Worm (Caenorhabditis elegans) whole organism, young adult: Measurements from ENCODE around the gene hum-5.
A peak's percentile ranks its signal among the peaks of the same experiment; 100 is the strongest.

Experiments
- F23B12.7 ChIP-seq: sonication (generic microtip); optimal IDR thresholded peaks from 2 replicates; lab custom pipeline; 2017; ENCODE audit warnings: missing genetic modification characterization, mild to moderate bottlenecking, missing compliant biosample characterization, antibody characterized with exemption, moderate library complexity; ENCODE audit not compliant: insufficient read depth
- F52B5.7 ChIP-seq: sonication (generic microtip); optimal IDR thresholded peaks from 2 replicates; lab custom pipeline; 2016; ENCODE audit warnings: mild to moderate bottlenecking, missing genetic modification characterization, missing compliant biosample characterization
- Y79H2A.3 ChIP-seq: fragments of 200-800 bp; sonication (Bioruptor generic); conservative IDR thresholded peaks from 2 replicates; pipeline ENCODE4 v1.3.6; 2022; ENCODE audit warnings: missing genetic modification reagents, missing genetic modification characterization, missing compliant biosample characterization
- aptf-3 ChIP-seq: fragments of 200-800 bp; sonication (Bioruptor generic); IDR thresholded peaks from 2 replicates; pipeline ENCODE4 v1.3.6; 2022; ENCODE audit warnings: missing genetic modification characterization, missing compliant biosample characterization
- attf-3 ChIP-seq: fragments of 200-800 bp; sonication (Bioruptor generic); conservative IDR thresholded peaks from 2 replicates; pipeline ENCODE4 v1.3.6; 2022; ENCODE audit warnings: missing genetic modification reagents, missing genetic modification characterization, missing compliant biosample characterization
- ccch-3 ChIP-seq: fragments of 200-800 bp; sonication (Bioruptor generic); optimal IDR thresholded peaks from 2 replicates; lab custom pipeline; 2018; ENCODE audit warnings: mild to moderate bottlenecking, missing genetic modification characterization, missing compliant biosample characterization
- cebp-1 ChIP-seq, 2 experiments: fragments of 200-800 bp in 1 of 2; sonication (Bioruptor generic) in 1 of 2; sonication (generic microtip) in 1 of 2; IDR thresholded peaks in 1 of 2; optimal IDR thresholded peaks in 1 of 2; 2 replicates each; pipeline versions ENCODE4 v1.3.6 to Lab custom; 2017 to 2022; ENCODE audit warnings: missing compliant biosample characterization in 2 of 2, missing genetic modification characterization in 2 of 2, mild to moderate bottlenecking in 1 of 2, missing genetic modification reagents in 1 of 2, moderate library complexity in 1 of 2
- ceh-100 ChIP-seq: fragments of 200-800 bp; sonication (Bioruptor generic); IDR thresholded peaks from 2 replicates; pipeline ENCODE4 v1.3.6; 2022; ENCODE audit warnings: missing genetic modification reagents, missing genetic modification characterization, missing compliant biosample characterization
- ceh-27 ChIP-seq: fragments of 200-800 bp; sonication (Bioruptor generic); optimal IDR thresholded peaks from 2 replicates; lab custom pipeline; 2018; ENCODE audit warnings: mild to moderate bottlenecking, missing genetic modification characterization, moderate library complexity, missing compliant biosample characterization
- ceh-79 ChIP-seq: sonication (generic microtip); optimal IDR thresholded peaks from 2 replicates; lab custom pipeline; 2017; ENCODE audit warnings: mild to moderate bottlenecking, missing genetic modification characterization, missing compliant biosample characterization
- ceh-91 ChIP-seq: fragments of 200-800 bp; sonication (Bioruptor generic); IDR thresholded peaks from 2 replicates; pipeline ENCODE4 v1.3.6; 2022; ENCODE audit warnings: missing genetic modification reagents, missing genetic modification characterization, missing compliant biosample characterization
- dpl-1 ChIP-seq: fragments of 150-350 bp; optimal IDR thresholded peaks from 2 replicates; lab custom pipeline; 2014; ENCODE audit warnings: missing biosample characterization, missing genetic modification reagents, missing genetic modification characterization
- efl-1 ChIP-seq: fragments of 150-350 bp; optimal IDR thresholded peaks from 2 replicates; lab custom pipeline; 2014; ENCODE audit warnings: missing biosample characterization, missing genetic modification reagents, missing genetic modification characterization
- egl-18 ChIP-seq: fragments of 200-800 bp; sonication (Bioruptor generic); IDR thresholded peaks from 2 replicates; pipeline ENCODE4 v1.3.6; 2022; ENCODE audit warnings: missing genetic modification reagents, missing genetic modification characterization, missing compliant biosample characterization
- hlh-12 ChIP-seq: sonication (generic microtip); optimal IDR thresholded peaks from 2 replicates; lab custom pipeline; 2016; ENCODE audit warnings: missing genetic modification characterization, missing compliant biosample characterization
- hsf-1 ChIP-seq: fragments of 200-800 bp; sonication (Bioruptor generic); IDR thresholded peaks from 2 replicates; pipeline ENCODE4 v1.3.6; 2022; ENCODE audit warnings: missing genetic modification reagents, missing genetic modification characterization, missing compliant biosample characterization
- let-607 ChIP-seq, 2 experiments: fragments of 200-800 bp in 1 of 2; sonication (Bioruptor generic) in 1 of 2; sonication (generic microtip) in 1 of 2; optimal IDR thresholded peaks; 2 replicates each; lab custom pipeline; 2016 to 2018; ENCODE audit warnings: mild to moderate bottlenecking in 2 of 2, missing compliant biosample characterization in 2 of 2, missing genetic modification characterization in 2 of 2, moderate library complexity in 2 of 2, missing genotype in 1 of 2
- lin-35 ChIP-seq, 3 experiments: fragments of 150-350 bp in 2 of 3; sonication (generic microtip) in 1 of 3; optimal IDR thresholded peaks; 2 replicates each; lab custom pipeline; 2014 to 2018; ENCODE audit warnings: missing biosample characterization in 3 of 3, missing genetic modification characterization in 3 of 3, missing genetic modification reagents in 3 of 3
- lin-54 ChIP-seq: fragments of 200-800 bp; sonication (Bioruptor generic); optimal IDR thresholded peaks from 2 replicates; lab custom pipeline; 2018; ENCODE audit warnings: mild to moderate bottlenecking, missing genetic modification characterization, missing compliant biosample characterization
- lsy-27 ChIP-seq: sonication (generic microtip); optimal IDR thresholded peaks from 2 replicates; lab custom pipeline; 2017; ENCODE audit warnings: missing genetic modification characterization, mild to moderate bottlenecking, missing compliant biosample characterization, antibody characterized with exemption, missing genotype, borderline replicate concordance; ENCODE audit not compliant: insufficient read depth
- madf-8 ChIP-seq: fragments of 200-800 bp; sonication (Bioruptor generic); conservative IDR thresholded peaks from 2 replicates; pipeline ENCODE4 v1.3.6; 2022; ENCODE audit warnings: missing genetic modification reagents, missing genetic modification characterization, missing compliant biosample characterization
- mcd-1 ChIP-seq: fragments of 200-800 bp; sonication (Bioruptor generic); IDR thresholded peaks from 2 replicates; pipeline ENCODE4 v1.3.6; 2022; ENCODE audit warnings: missing genetic modification reagents, missing genetic modification characterization, missing compliant biosample characterization
- mes-4 ChIP-seq: sonication (generic microtip); optimal IDR thresholded peaks from 2 replicates; lab custom pipeline; 2016; ENCODE audit warnings: missing genotype, missing genetic modification characterization, missing compliant biosample characterization
- nfyb-1 ChIP-seq: fragments of 200-800 bp; sonication (Bioruptor generic); IDR thresholded peaks from 2 replicates; pipeline ENCODE4 v1.3.6; 2022; ENCODE audit warnings: missing genetic modification reagents, missing genetic modification characterization, missing compliant biosample characterization
- nhr-80 ChIP-seq: sonication (generic microtip); optimal IDR thresholded peaks from 2 replicates; lab custom pipeline; 2016; ENCODE audit warnings: missing genetic modification characterization, missing compliant biosample characterization
- nhr-90 ChIP-seq: sonication (generic microtip); optimal IDR thresholded peaks from 2 replicates; lab custom pipeline; 2016; ENCODE audit warnings: missing genotype, mild to moderate bottlenecking, missing genetic modification characterization, missing compliant biosample characterization
- pbrm-1 ChIP-seq: fragments of 200-800 bp; sonication (Bioruptor generic); IDR thresholded peaks from 2 replicates; pipeline ENCODE4 v1.3.6; 2022; ENCODE audit warnings: missing genetic modification reagents, missing genetic modification characterization, missing compliant biosample characterization
- pha-4 ChIP-seq: fragments of 150-350 bp; sonication (generic microtip); optimal IDR thresholded peaks from 2 replicates; lab custom pipeline; 2014; ENCODE audit warnings: missing biosample characterization, missing genetic modification reagents, missing genetic modification characterization
- snpc-4 ChIP-seq, 5 experiments: fragments of 150-350 bp in 1 of 5; sonication (generic microtip) in 4 of 5; optimal IDR thresholded peaks; 2 replicates each; lab custom pipeline; 2014 to 2018; ENCODE audit warnings: missing genetic modification characterization in 5 of 5, missing biosample characterization in 3 of 5, antibody characterized with exemption in 2 of 5, mild to moderate bottlenecking in 2 of 5, missing compliant biosample characterization in 2 of 5, missing genotype in 2 of 5, moderate library complexity in 2 of 5, missing genetic modification reagents in 1 of 5
- zfh-2 ChIP-seq: fragments of 200-800 bp; sonication (Bioruptor generic); conservative IDR thresholded peaks from 2 replicates; pipeline ENCODE4 v1.3.6; 2022; ENCODE audit warnings: missing genetic modification reagents, missing genetic modification characterization, missing compliant biosample characterization
- ztf-26 ChIP-seq: sonication (generic microtip); optimal IDR thresholded peaks from 2 replicates; lab custom pipeline; 2017; ENCODE audit warnings: missing genetic modification characterization, missing compliant biosample characterization
- ztf-28 ChIP-seq: fragments of 200-800 bp; sonication (Bioruptor generic); IDR thresholded peaks from 2 replicates; pipeline ENCODE4 v1.3.6; 2022; ENCODE audit warnings: missing genetic modification reagents, missing genetic modification characterization, missing compliant biosample characterization

Gene hum-5

DNA sequence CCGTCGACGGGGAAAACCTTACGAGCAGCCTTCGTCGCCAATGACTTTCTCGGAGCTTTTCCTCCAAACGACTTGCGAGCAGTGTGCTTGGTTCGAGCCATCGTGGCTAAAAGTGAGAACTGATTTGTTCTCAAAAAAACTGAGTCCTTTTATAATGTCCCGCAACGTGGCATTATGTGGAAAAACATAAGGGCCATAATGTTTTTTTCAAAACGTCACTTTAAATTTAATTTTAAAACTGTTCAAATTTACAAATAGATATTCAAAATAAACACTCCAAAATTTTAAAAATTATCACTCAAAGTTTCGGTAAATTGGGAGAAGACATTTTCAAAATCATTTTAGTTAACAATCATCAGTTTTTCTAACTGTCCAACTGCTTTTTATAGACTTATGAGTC lies 23.4 kb upstream of the hum-5 start, which contains the start of gene his-70:
his-70 (minus strand) TSS at position 101 of the 400 bp plus-strand sequence.
- TF ChIP-seq nhr-80 (tag; lab: Kevin White, UChicago) = no peak
- TF ChIP-seq pha-4 = no peak
- TF ChIP-seq dpl-1 = no peak

- no peak for TF ChIP-seq snpc-4 (GFP tag; optimal IDR thresholded peaks at IDR 0.05; lab: Kevin White, UChicago)
- TF ChIP-seq snpc-4 (tag; optimal IDR thresholded peaks at IDR 0.05; lab: Kevin White, UChicago) = no peak
- TF ChIP-seq cebp-1 (GFP tag; IDR thresholded peaks at IDR 0.05; lab: Robert Waterston, UW) = no peak
- TF ChIP-seq cebp-1 (tag; optimal IDR thresholded peaks at IDR 0.05; lab: Kevin White, UChicago) = no peak
- TF ChIP-seq ceh-91 (GFP tag; lab: Robert Waterston, UW) = no peak
- TF ChIP-seq ztf-26 (tag; lab: Kevin White, UChicago) = no peak
- no peak for TF ChIP-seq nfyb-1
- no peak for TF ChIP-seq dpl-1
- no peak for TF ChIP-seq F23B12.7
- TF ChIP-seq ceh-27 = no peak
- no peak for TF ChIP-seq ceh-100 (GFP tag; lab: Robert Waterston, UW)
- TF ChIP-seq hlh-12 = no peak
Observed at ce11 chrIII:4058643-4059042, 22.0 kb upstream of the hum-5 start, which contains the start of gene his-69. his-69 (minus strand) TSS chrIII:4058743.

DNA sequence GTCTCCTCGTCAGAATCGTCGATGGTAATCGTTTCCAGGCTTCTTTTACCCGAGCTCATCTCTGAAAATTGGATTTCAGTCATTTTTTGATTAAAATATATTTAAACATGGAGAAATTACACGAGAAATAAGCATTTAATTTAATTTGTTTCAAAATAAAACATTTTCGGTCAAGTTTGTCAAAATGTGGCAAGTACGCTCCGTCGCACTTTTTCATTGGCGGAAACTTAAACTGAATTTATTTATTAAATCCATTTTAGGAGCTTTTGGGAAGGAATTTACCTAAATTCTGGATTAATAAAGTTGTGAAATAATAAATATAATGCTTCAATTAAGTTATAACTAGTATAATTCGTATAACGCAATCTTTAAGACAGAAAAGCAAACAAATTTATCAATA lies 21.3 kb upstream of the hum-5 start, which contains the start of gene rcq-5:
rcq-5 (minus strand) TSS at position 83 of the 400 bp plus-strand sequence.
- no peak for TF ChIP-seq ceh-100 (GFP tag; lab: Robert Waterston, UW)
- no peak for TF ChIP-seq pbrm-1 (GFP tag; lab: Robert Waterston, UW)
- TF ChIP-seq ceh-79 (tag; lab: Kevin White, UChicago) = no peak
- TF ChIP-seq nhr-90 (tag; lab: Kevin White, UChicago) = no peak
- TF ChIP-seq lin-35 (GFP tag; optimal IDR thresholded peaks at IDR 0.05; lab: Kevin White, UChicago) = peak in 1 of 3 experiments; percentile 58
- no peak for TF ChIP-seq attf-3 (GFP tag; lab: Robert Waterston, UW)
- TF ChIP-seq ztf-28 (GFP tag; lab: Robert Waterston, UW) = no peak
- TF ChIP-seq dpl-1 = peak; percentile 34
- no peak for TF ChIP-seq Y79H2A.3 (GFP tag; lab: Robert Waterston, UW)
- TF ChIP-seq lin-54 (GFP tag; lab: Kevin White, UChicago) = peak; percentile 57
- TF ChIP-seq mes-4 (tag; lab: Kevin White, UChicago) = no peak
- peak; percentile 78 for TF ChIP-seq mcd-1
- TF ChIP-seq aptf-3 = no peak
- TF ChIP-seq efl-1 (GFP tag; lab: Kevin White, UChicago) = peak; percentile 64
- TF ChIP-seq F52B5.7 (tag; lab: Kevin White, UChicago) = no peak
- no peak for TF ChIP-seq egl-18
- no peak for TF ChIP-seq hsf-1 (GFP tag; lab: Robert Waterston, UW)

DNA sequence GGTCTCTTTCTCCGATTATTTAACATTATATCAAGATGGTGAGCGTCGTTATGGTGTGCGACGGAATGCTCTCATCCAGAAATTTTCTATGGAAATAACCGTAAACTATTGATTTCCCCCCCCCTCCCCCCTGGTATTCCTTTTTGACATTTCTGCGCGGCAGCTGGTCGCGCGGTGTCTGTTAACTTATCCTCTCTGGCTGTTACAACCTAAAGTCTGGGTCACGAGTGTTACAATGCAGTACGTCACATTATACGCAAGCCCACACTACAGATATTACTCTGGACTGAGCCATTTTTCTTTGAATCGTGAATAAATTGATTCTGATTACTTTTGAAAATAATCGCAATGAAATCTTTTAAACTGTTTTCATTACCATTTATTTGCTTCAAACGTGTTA lies 12.5 kb upstream of the hum-5 start:
- TF ChIP-seq ccch-3 (no peak), lsy-27 (no peak), zfh-2 (no peak), madf-8 (GFP tag; lab: Robert Waterston, UW) (no peak)

- TF ChIP-seq nhr-80 (tag; lab: Kevin White, UChicago) (peak; percentile 87), let-607 (tag; optimal IDR thresholded peaks at IDR 0.05; lab: Kevin White, UChicago) (no peak)
Observed at ce11 chrIII:4039775-4040174, 3.1 kb upstream of the hum-5 start.
